Fruit fly (Drosophila melanogaster) whole organism, embryonic: ENCODE data around the gene Ir93a.
A peak's percentile ranks its signal among the peaks of the same experiment; 100 is the strongest.

ENCODE experiments used
- Atf6 ChIP-seq: fragments of 200-800 bp; sonication (Bioruptor generic); IDR thresholded peaks from 2 replicates; pipeline ENCODE4 v1.3.6; 2022; ENCODE audit warnings: missing biosample characterization, missing genetic modification characterization
- B-H2 ChIP-seq: fragments of 200-800 bp; sonication (Bioruptor generic); optimal IDR thresholded peaks from 2 replicates; lab custom pipeline; 2018; ENCODE audit warnings: missing biosample characterization, mild to moderate bottlenecking, missing genetic modification characterization
- CG10147 ChIP-seq: fragments of 200-800 bp; sonication (Bioruptor generic); optimal IDR thresholded peaks from 2 replicates; lab custom pipeline; 2019; ENCODE audit warnings: missing biosample characterization, mild to moderate bottlenecking, missing genetic modification characterization, moderate library complexity
- CG10209 ChIP-seq: fragments of 200-800 bp; sonication (Bioruptor generic); optimal IDR thresholded peaks from 3 replicates; lab custom pipeline; 2017; ENCODE audit warnings: missing biosample characterization, mild to moderate bottlenecking, missing genetic modification characterization, missing genetic modification reagents
- CG10321 ChIP-seq: fragments of 200-800 bp; sonication (Bioruptor generic); IDR thresholded peaks from 2 replicates; pipeline ENCODE4 v1.3.6; 2022; ENCODE audit warnings: missing biosample characterization, missing genetic modification characterization
- CG10543 ChIP-seq: fragments of 200-800 bp; sonication (Bioruptor generic); optimal IDR thresholded peaks from 3 replicates; lab custom pipeline; 2017; ENCODE audit warnings: missing biosample characterization, mild to moderate bottlenecking, missing genetic modification characterization, moderate library complexity
- CG10654 ChIP-seq: fragments of 200-800 bp; sonication (Bioruptor generic); optimal IDR thresholded peaks from 2 replicates; lab custom pipeline; 2016; ENCODE audit warnings: missing biosample characterization, missing genetic modification characterization
- CG12299 ChIP-seq: fragments of 200-800 bp; sonication (Bioruptor generic); optimal IDR thresholded peaks from 2 replicates; lab custom pipeline; 2018; ENCODE audit warnings: missing biosample characterization, mild to moderate bottlenecking, missing genetic modification characterization
- CG14860 ChIP-seq: fragments of 200-800 bp; sonication (Bioruptor generic); IDR thresholded peaks from 3 replicates; pipeline ENCODE4 v1.3.6; 2022; ENCODE audit warnings: missing biosample characterization, missing genetic modification characterization; ENCODE audit not compliant: partially characterized antibody
- CG1529 ChIP-seq: fragments of 200-800 bp; sonication (Bioruptor generic); optimal IDR thresholded peaks from 3 replicates; lab custom pipeline; 2018; ENCODE audit warnings: missing biosample characterization, missing genetic modification characterization
- CG15479 ChIP-seq: fragments of 200-800 bp; sonication (Bioruptor generic); optimal IDR thresholded peaks from 3 replicates; lab custom pipeline; 2019; ENCODE audit warnings: missing biosample characterization, mild to moderate bottlenecking, missing genetic modification characterization, moderate library complexity
- CG16813 ChIP-seq: fragments of 200-800 bp; sonication (Bioruptor generic); IDR thresholded peaks from 3 replicates; pipeline ENCODE4 v1.3.6; 2022; ENCODE audit warnings: missing biosample characterization, missing genetic modification characterization; ENCODE audit not compliant: partially characterized antibody
- CG17829 ChIP-seq: fragments of 200-800 bp; optimal IDR thresholded peaks from 2 replicates; lab custom pipeline; 2019; ENCODE audit warnings: missing biosample characterization, mild to moderate bottlenecking, missing genetic modification characterization, moderate library complexity
- CG18476 ChIP-seq: fragments of 200-800 bp; sonication (Bioruptor generic); optimal IDR thresholded peaks from 2 replicates; lab custom pipeline; 2016; ENCODE audit warnings: missing biosample characterization, mild to moderate bottlenecking, missing genetic modification characterization
- CG2889 ChIP-seq: fragments of 200-800 bp; sonication (Bioruptor generic); IDR thresholded peaks from 3 replicates; pipeline ENCODE4 v1.3.6; 2022; ENCODE audit warnings: missing biosample characterization, missing genetic modification characterization
- CG30403 ChIP-seq: fragments of 200-800 bp; sonication (Bioruptor generic); optimal IDR thresholded peaks from 3 replicates; lab custom pipeline; 2016; ENCODE audit warnings: missing biosample characterization, missing genetic modification characterization
- CG3838 ChIP-seq: fragments of 200-800 bp; sonication (Bioruptor generic); optimal IDR thresholded peaks from 3 replicates; lab custom pipeline; 2016; ENCODE audit warnings: missing biosample characterization, missing genetic modification characterization
- CG4282 ChIP-seq: fragments of 200-800 bp; sonication (Bioruptor generic); optimal IDR thresholded peaks from 2 replicates; lab custom pipeline; 2016; ENCODE audit warnings: missing biosample characterization, missing genetic modification characterization
- CG4404 ChIP-seq: fragments of 200-800 bp; sonication (Bioruptor generic); IDR thresholded peaks from 2 replicates; pipeline ENCODE4 v1.3.6; 2022; ENCODE audit warnings: missing biosample characterization, missing genetic modification characterization
- CG6689 ChIP-seq: fragments of 200-800 bp; sonication (Bioruptor generic); IDR thresholded peaks from 2 replicates; pipeline ENCODE4 v1.3.6; 2022; ENCODE audit warnings: missing biosample characterization, missing genetic modification characterization
- CG6791 ChIP-seq: fragments of 200-800 bp; sonication (Bioruptor generic); IDR thresholded peaks from 3 replicates; pipeline ENCODE4 v1.3.6; 2022; ENCODE audit warnings: missing biosample characterization, missing genetic modification characterization; ENCODE audit not compliant: partially characterized antibody
- CG7271 ChIP-seq: fragments of 200-800 bp; sonication (Bioruptor generic); optimal IDR thresholded peaks from 2 replicates; lab custom pipeline; 2018; ENCODE audit warnings: missing biosample characterization, mild to moderate bottlenecking, missing genetic modification characterization, moderate library complexity
- CG7839 ChIP-seq: fragments of 200-800 bp; sonication (Bioruptor generic); optimal IDR thresholded peaks from 3 replicates; lab custom pipeline; 2018; ENCODE audit warnings: missing biosample characterization, mild to moderate bottlenecking, missing genetic modification characterization, moderate library complexity
- CG8359 ChIP-seq: fragments of 200-800 bp; sonication (Bioruptor generic); optimal IDR thresholded peaks from 2 replicates; lab custom pipeline; 2017; ENCODE audit warnings: missing biosample characterization, mild to moderate bottlenecking, missing genetic modification characterization, borderline replicate concordance
- CG8944 ChIP-seq: fragments of 200-800 bp; sonication (Bioruptor generic); optimal IDR thresholded peaks from 3 replicates; lab custom pipeline; 2016; ENCODE audit warnings: missing biosample characterization, missing genetic modification characterization
- CG9609 ChIP-seq: fragments of 200-800 bp; sonication (Bioruptor generic); optimal IDR thresholded peaks from 3 replicates; lab custom pipeline; 2016; ENCODE audit warnings: missing biosample characterization, missing genetic modification characterization
- Gsc ChIP-seq: fragments of 200-800 bp; sonication (Bioruptor generic); IDR thresholded peaks from 2 replicates; pipeline ENCODE4 v1.3.6; 2022; ENCODE audit warnings: missing biosample characterization, missing genetic modification characterization
- Lhr ChIP-seq: fragments of 200-800 bp; sonication (Bioruptor generic); optimal IDR thresholded peaks from 3 replicates; lab custom pipeline; 2017; ENCODE audit warnings: mild to moderate bottlenecking, missing biosample characterization, missing genetic modification reagents, missing genetic modification characterization
- Nf-YA ChIP-seq: fragments of 200-800 bp; sonication (Bioruptor generic); IDR thresholded peaks from 2 replicates; pipeline ENCODE4 v1.3.6; 2022; ENCODE audit warnings: missing biosample characterization, missing genetic modification characterization
- PHDP ChIP-seq: fragments of 200-800 bp; sonication (Bioruptor generic); optimal IDR thresholded peaks from 3 replicates; lab custom pipeline; 2018; ENCODE audit warnings: missing biosample characterization, mild to moderate bottlenecking, missing genetic modification characterization, moderate library complexity
- al ChIP-seq: fragments of 200-800 bp; sonication (Bioruptor generic); IDR thresholded peaks from 2 replicates; pipeline ENCODE4 v1.3.6; 2022; ENCODE audit warnings: missing biosample characterization, missing genetic modification characterization
- ato ChIP-seq: fragments of 200-800 bp; sonication (Bioruptor generic); IDR thresholded peaks from 2 replicates; pipeline ENCODE4 v1.3.6; 2022; ENCODE audit warnings: missing biosample characterization, missing genetic modification characterization; ENCODE audit not compliant: partially characterized antibody
- az2 ChIP-seq: fragments of 200-800 bp; sonication (Bioruptor generic); optimal IDR thresholded peaks from 3 replicates; lab custom pipeline; 2016; ENCODE audit warnings: missing biosample characterization, missing genetic modification characterization
- bowl ChIP-seq: fragments of 200-800 bp; sonication (Bioruptor generic); IDR thresholded peaks from 2 replicates; pipeline ENCODE4 v1.3.6; 2022; ENCODE audit warnings: missing biosample characterization, missing genetic modification characterization
- btn ChIP-seq: fragments of 200-800 bp; sonication (Bioruptor generic); optimal IDR thresholded peaks from 2 replicates; lab custom pipeline; 2016; ENCODE audit warnings: missing biosample characterization, missing genetic modification characterization
- dimm ChIP-seq: fragments of 200-800 bp; sonication (Bioruptor generic); IDR thresholded peaks from 2 replicates; pipeline ENCODE4 v1.3.6; 2022; ENCODE audit warnings: missing biosample characterization, missing genetic modification characterization
- exex ChIP-seq: fragments of 200-800 bp; sonication (Bioruptor generic); optimal IDR thresholded peaks from 4 replicates; lab custom pipeline; 2018; ENCODE audit warnings: missing biosample characterization, mild to moderate bottlenecking, missing genetic modification characterization, moderate library complexity
- gfzf ChIP-seq: fragments of 200-800 bp; sonication (Bioruptor generic); optimal IDR thresholded peaks from 2 replicates; lab custom pipeline; 2016; ENCODE audit warnings: missing biosample characterization, mild to moderate bottlenecking, missing genetic modification characterization, moderate library complexity
- gt ChIP-seq: fragments of 200-800 bp; sonication (Bioruptor generic); IDR thresholded peaks from 2 replicates; pipeline ENCODE4 v1.3.6; 2022; ENCODE audit warnings: missing biosample characterization, missing genetic modification characterization
- hkb ChIP-seq, 2 experiments: fragments of 200-800 bp in 1 of 2; fragments of >200 bp in 1 of 2; sonication (Bioruptor generic) in 1 of 2; IDR thresholded peaks in 1 of 2; optimal IDR thresholded peaks in 1 of 2; 2 replicates each; pipeline versions ENCODE4 v1.3.6 to Lab custom; 2017 to 2022; ENCODE audit warnings: missing biosample characterization in 1 of 2, missing genetic modification characterization in 1 of 2
- nmo ChIP-seq: fragments of 200-800 bp; sonication (Bioruptor generic); optimal IDR thresholded peaks from 2 replicates; lab custom pipeline; 2018; ENCODE audit warnings: missing biosample characterization, mild to moderate bottlenecking, missing genetic modification characterization, moderate library complexity
- scrt ChIP-seq: fragments of 200-800 bp; sonication (Bioruptor generic); optimal IDR thresholded peaks from 2 replicates; lab custom pipeline; 2018; ENCODE audit warnings: missing biosample characterization, mild to moderate bottlenecking, missing genetic modification characterization, moderate library complexity
- sens-2 ChIP-seq: fragments of 200-800 bp; sonication (Bioruptor generic); IDR thresholded peaks from 2 replicates; pipeline ENCODE4 v1.3.6; 2022; ENCODE audit warnings: missing biosample characterization, missing genetic modification characterization
- sima ChIP-seq: fragments of 200-800 bp; sonication (Bioruptor generic); optimal IDR thresholded peaks from 2 replicates; lab custom pipeline; 2016; ENCODE audit warnings: missing biosample characterization, missing genetic modification characterization
- slp2 ChIP-seq: fragments of 200-800 bp; sonication (Bioruptor generic); optimal IDR thresholded peaks from 2 replicates; lab custom pipeline; 2016; ENCODE audit warnings: missing biosample characterization, missing genetic modification characterization
- sqz ChIP-seq: fragments of 200-800 bp; sonication (Bioruptor generic); optimal IDR thresholded peaks from 3 replicates; lab custom pipeline; 2018; ENCODE audit warnings: missing biosample characterization, mild to moderate bottlenecking, missing genetic modification characterization
- stwl ChIP-seq: fragments of 200-800 bp; sonication (Bioruptor generic); optimal IDR thresholded peaks from 3 replicates; lab custom pipeline; 2018; ENCODE audit warnings: missing biosample characterization, mild to moderate bottlenecking, missing genetic modification characterization, moderate library complexity
- tap ChIP-seq: fragments of 200-800 bp; optimal IDR thresholded peaks from 3 replicates; lab custom pipeline; 2019; ENCODE audit warnings: missing biosample characterization, mild to moderate bottlenecking, missing genetic modification characterization, moderate library complexity
- tx ChIP-seq: fragments of 200-800 bp; sonication (Bioruptor generic); optimal IDR thresholded peaks from 2 replicates; lab custom pipeline; 2016; ENCODE audit warnings: missing biosample characterization, missing genetic modification characterization

The Ir93a gene

dm6 chr3R:20830153-20830695 is 29.5 kb downstream of the Ir93a start, which contains the start of gene Adss (continued):
- TF ChIP-seq CG12299 (tag; lab: Kevin White, UChicago) = no peak
- 0 out of 2 replicates have a peak, but pooled peaks have one; percentile 30 for TF ChIP-seq CG6689
- TF ChIP-seq CG7271 = no peak
- TF ChIP-seq nmo (GFP tag; lab: Kevin White, UChicago) = peak; percentile 29
- no peak for TF ChIP-seq CG10654 (GFP tag; lab: Kevin White, UChicago)
- TF ChIP-seq dimm (GFP tag; lab: Robert Waterston, UW) = no peak
- TF ChIP-seq al (GFP tag; lab: Robert Waterston, UW) = peak; percentile 15; the same call in 1 of the 2 replicates
- peak; percentile 54; the same call in 2 of the 3 replicates for TF ChIP-seq CG6791 (GFP tag; lab: Robert Waterston, UW)
- TF ChIP-seq CG14860 (GFP tag; lab: Robert Waterston, UW) = no peak
- TF ChIP-seq CG30403 (GFP tag; lab: Kevin White, UChicago) = no peak
- no peak for TF ChIP-seq sens-2 (GFP tag; lab: Robert Waterston, UW)
- TF ChIP-seq CG10321 (GFP tag; lab: Robert Waterston, UW) = no peak
- no peak for TF ChIP-seq ato (GFP tag; lab: Robert Waterston, UW)
- TF ChIP-seq btn = no peak
- peak; percentile 87 for TF ChIP-seq gfzf (GFP tag; lab: Kevin White, UChicago)
- TF ChIP-seq B-H2 (GFP tag; lab: Kevin White, UChicago) = peak; percentile 34
- no peak for TF ChIP-seq sqz (GFP tag; lab: Kevin White, UChicago)
- peak; percentile 52 for TF ChIP-seq Lhr (GFP tag; lab: Kevin White, UChicago)
- no peak for TF ChIP-seq tx (GFP tag; lab: Kevin White, UChicago)
- TF ChIP-seq CG9609 (GFP tag; lab: Kevin White, UChicago) = no peak
- TF ChIP-seq CG16813 (GFP tag; lab: Robert Waterston, UW) = no peak
- no peak for TF ChIP-seq gt (GFP tag; lab: Robert Waterston, UW)
- no peak for TF ChIP-seq CG7839 (tag; lab: Kevin White, UChicago)
- no peak for TF ChIP-seq PHDP (tag; lab: Kevin White, UChicago)
- no peak for TF ChIP-seq hkb (optimal IDR thresholded peaks at IDR 0.05; lab: Kevin White, UChicago)
- TF ChIP-seq hkb (GFP tag; IDR thresholded peaks at IDR 0.05; lab: Robert Waterston, UW) = peak; percentile 54
- no peak for TF ChIP-seq CG4404 (GFP tag; lab: Robert Waterston, UW)
- TF ChIP-seq tap = no peak
- TF ChIP-seq slp2 (GFP tag; lab: Kevin White, UChicago) = no peak
- no peak for TF ChIP-seq Gsc (GFP tag; lab: Robert Waterston, UW)
- no peak for TF ChIP-seq scrt (GFP tag; lab: Kevin White, UChicago)
- peak; percentile 81 for TF ChIP-seq CG15479
- TF ChIP-seq CG3838 (GFP tag; lab: Kevin White, UChicago) = no peak
- peak; percentile 29 for TF ChIP-seq CG10543 (GFP tag; lab: Kevin White, UChicago)
- no peak for TF ChIP-seq CG10147 (GFP tag; lab: Kevin White, UChicago)
- no peak for TF ChIP-seq CG8944 (GFP tag; lab: Kevin White, UChicago)
- no peak for TF ChIP-seq CG1529 (GFP tag; lab: Kevin White, UChicago)
- 0 out of 3 replicates have a peak, but pooled peaks have one; percentile 40 for TF ChIP-seq CG2889
- no peak for TF ChIP-seq CG4282
- TF ChIP-seq CG17829 (tag; lab: Kevin White, UChicago) = peak; percentile 3
- TF ChIP-seq CG18476 (GFP tag; lab: Kevin White, UChicago) = no peak
- TF ChIP-seq az2 (GFP tag; lab: Kevin White, UChicago) = no peak
- peak; percentile 3 for TF ChIP-seq CG8359
- no peak for TF ChIP-seq exex (tag; lab: Kevin White, UChicago)
- TF ChIP-seq Nf-YA (GFP tag; lab: Robert Waterston, UW) = no peak
- peak; percentile 47 for TF ChIP-seq stwl (tag; lab: Kevin White, UChicago)
- TF ChIP-seq bowl (GFP tag; lab: Robert Waterston, UW) = peak; percentile 54; the same call in 1 of the 2 replicates
- no peak for TF ChIP-seq sima (GFP tag; lab: Kevin White, UChicago)
- no peak for TF ChIP-seq CG10209 (GFP tag; lab: Kevin White, UChicago)
- peak; percentile 56; the same call in 1 of the 2 replicates for TF ChIP-seq Atf6 (GFP tag; lab: Robert Waterston, UW)
